Worm (Caenorhabditis elegans): Measurements from ENCODE around the gene cut-6.
A peak's percentile ranks its signal among the peaks of the same experiment; 100 is the strongest.

The cut-6 gene

DNA sequence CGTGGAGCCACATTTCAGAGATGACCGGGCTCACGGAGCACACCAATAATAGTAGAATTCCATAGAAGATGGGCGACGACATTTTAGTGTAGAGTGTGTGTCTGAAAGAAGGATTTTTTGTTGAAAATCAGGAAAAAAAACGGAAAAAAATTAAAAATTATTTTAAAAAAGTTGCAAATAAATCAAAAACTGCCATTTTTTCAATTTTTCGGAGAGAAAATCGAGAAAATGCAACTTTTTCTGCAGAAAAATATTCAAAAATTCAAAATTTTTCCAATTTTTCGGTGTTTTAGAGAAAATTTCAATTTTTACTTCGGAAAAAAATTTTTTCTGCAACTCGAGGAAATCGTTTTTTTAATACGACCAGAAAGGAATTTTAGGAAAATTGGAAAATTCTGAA lies 31.2 kb upstream of the cut-6 start, which contains the start of gene C44B9.3:
C44B9.3 (minus strand) TSS at position 101 of the 400 bp plus-strand sequence.
- no peak for TF ChIP-seq ama-1 (optimal IDR thresholded peaks at IDR 0.05)
- no peak for TF ChIP-seq nhr-23 (tag; optimal IDR thresholded peaks at IDR 0.05)
- TF ChIP-seq egl-27 (tag; optimal IDR thresholded peaks at IDR 0.05), result no peak
- TF ChIP-seq aly-2 (tag; optimal IDR thresholded peaks at IDR 0.05), result no peak
- no peak for TF ChIP-seq ZK546.5 (tag; optimal IDR thresholded peaks at IDR 0.05)

DNA sequence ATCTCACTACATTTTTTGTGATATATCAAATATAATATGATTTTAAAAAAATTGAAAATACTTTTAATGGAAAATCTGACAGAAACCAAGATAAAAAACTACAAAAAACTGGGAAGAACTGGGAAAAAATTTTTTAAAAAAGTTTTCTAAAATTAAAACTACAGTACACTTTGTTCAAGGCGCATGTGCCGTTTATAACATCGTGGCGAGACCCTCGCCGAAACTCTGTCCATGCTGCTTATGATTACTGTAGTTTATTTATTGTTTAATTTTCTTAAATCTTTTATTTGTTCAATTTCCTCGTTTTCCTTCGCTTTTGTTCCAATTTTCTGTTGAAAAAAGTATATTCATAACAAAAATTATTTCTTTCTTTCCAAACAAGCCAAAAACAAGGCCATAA lies 29.8 kb upstream of the cut-6 start, which contains the start of gene athp-1:
athp-1 (plus strand) TSS at position 305 of the 400 bp plus-strand sequence.
- TF ChIP-seq nhr-67 (tag; optimal IDR thresholded peaks at IDR 0.05), result no peak
- TF ChIP-seq ceh-28 (tag; optimal IDR thresholded peaks at IDR 0.05), result no peak
- no peak for TF ChIP-seq nhr-237 (tag; optimal IDR thresholded peaks at IDR 0.05)
- no peak for TF ChIP-seq nhr-28 (tag; optimal IDR thresholded peaks at IDR 0.05)

DNA sequence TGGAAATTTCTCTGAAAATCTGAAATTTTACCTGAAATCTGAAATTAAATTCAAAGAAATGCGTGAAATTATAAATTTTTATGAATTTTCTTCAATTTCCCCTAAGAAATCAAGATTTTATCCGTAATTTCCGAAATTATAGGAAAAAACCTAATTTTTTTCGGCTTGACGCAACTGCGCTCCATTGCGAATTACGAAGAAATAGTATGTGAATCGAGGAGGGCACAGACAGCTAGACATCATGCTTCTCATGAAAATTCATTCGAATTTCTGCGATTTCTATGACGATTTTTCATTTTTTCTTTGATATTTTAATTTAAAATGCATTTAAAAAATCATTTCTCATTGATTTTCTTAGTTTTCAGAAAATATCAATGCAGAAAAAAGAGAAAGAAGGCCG lies 29.3 kb upstream of the cut-6 start:
- TF ChIP-seq ceh-16 (tag; optimal IDR thresholded peaks at IDR 0.05) (no peak), nhr-11 (tag; optimal IDR thresholded peaks at IDR 0.05) (no peak), fkh-2 (tag; optimal IDR thresholded peaks at IDR 0.05) (no peak), nfya-1 (tag; optimal IDR thresholded peaks at IDR 0.05; ENCODE audit: insufficient read depth) (peak; percentile 77), nhr-25 (tag; optimal IDR thresholded peaks at IDR 0.05) (peak; percentile 28), ceh-28 (tag; optimal IDR thresholded peaks at IDR 0.05) (no peak), fkh-10 (GFP tag; optimal IDR thresholded peaks at IDR 0.05) (no peak), ceh-82 (tag; optimal IDR thresholded peaks at IDR 0.05) (no peak), lin-15B (tag; optimal IDR thresholded peaks at IDR 0.05) (peak; percentile 90), nhr-43 (tag; optimal IDR thresholded peaks at IDR 0.05; ENCODE audit: poor library complexity, severe bottlenecking) (no peak), egl-27 (tag; optimal IDR thresholded peaks at IDR 0.05) (no peak), hmg-11 (tag; optimal IDR thresholded peaks at IDR 0.05) (peak; percentile 43), tbx-2 (tag; optimal IDR thresholded peaks at IDR 0.05) (no peak), ama-1 (optimal IDR thresholded peaks at IDR 0.05) (no peak), ZK546.5 (tag; optimal IDR thresholded peaks at IDR 0.05) (no peak), nhr-23 (tag; optimal IDR thresholded peaks at IDR 0.05) (peak; percentile 59), elt-1 (tag; optimal IDR thresholded peaks at IDR 0.05) (no peak), snpc-4 (tag; optimal IDR thresholded peaks at IDR 0.05) (peak; percentile 46), daf-12 (tag; optimal IDR thresholded peaks at IDR 0.05) (no peak), elt-2 (tag; optimal IDR thresholded peaks at IDR 0.05) (no peak), pqm-1 (tag; optimal IDR thresholded peaks at IDR 0.05) (peak; percentile 5), ztf-4 (tag; optimal IDR thresholded peaks at IDR 0.05) (no peak), egl-5 (tag; optimal IDR thresholded peaks at IDR 0.05) (peak; percentile 40), pha-4 (tag; optimal IDR thresholded peaks at IDR 0.05) (peak; percentile 78), fos-1 (tag; optimal IDR thresholded peaks at IDR 0.05) (no peak), sea-2 (GFP tag; optimal IDR thresholded peaks at IDR 0.05) (no peak), lin-39 (tag; optimal IDR thresholded peaks at IDR 0.05) (peak; percentile 3), ztf-11 (tag; optimal IDR thresholded peaks at IDR 0.05) (no peak), R02D3.7 (tag; optimal IDR thresholded peaks at IDR 0.05) (peak; percentile 6)

DNA sequence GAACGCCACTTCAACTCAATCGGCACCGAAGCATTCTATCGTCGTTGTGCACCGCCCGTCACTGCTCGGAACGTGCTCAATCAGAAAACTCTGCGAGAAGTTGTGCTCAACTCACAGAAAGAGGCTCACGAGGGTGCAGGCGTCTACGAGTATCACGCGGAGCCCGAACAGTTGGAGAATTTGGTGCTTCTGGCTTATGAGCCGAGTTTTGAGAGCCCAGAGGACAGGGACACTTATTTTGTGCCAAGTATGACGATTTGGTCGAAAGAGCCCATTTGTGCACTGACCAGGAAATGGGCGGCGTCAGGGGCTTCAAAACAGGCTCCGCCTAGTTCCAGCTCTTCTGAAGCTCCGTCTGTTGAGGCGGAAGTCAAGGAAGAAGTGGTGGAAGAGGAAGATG lies 22.4 kb upstream of the cut-6 start:
- TF ChIP-seq egl-5 (tag; optimal IDR thresholded peaks at IDR 0.05) (no peak), mdl-1 (tag; optimal IDR thresholded peaks at IDR 0.05) (no peak), ztf-11 (tag; optimal IDR thresholded peaks at IDR 0.05) (no peak)

DNA sequence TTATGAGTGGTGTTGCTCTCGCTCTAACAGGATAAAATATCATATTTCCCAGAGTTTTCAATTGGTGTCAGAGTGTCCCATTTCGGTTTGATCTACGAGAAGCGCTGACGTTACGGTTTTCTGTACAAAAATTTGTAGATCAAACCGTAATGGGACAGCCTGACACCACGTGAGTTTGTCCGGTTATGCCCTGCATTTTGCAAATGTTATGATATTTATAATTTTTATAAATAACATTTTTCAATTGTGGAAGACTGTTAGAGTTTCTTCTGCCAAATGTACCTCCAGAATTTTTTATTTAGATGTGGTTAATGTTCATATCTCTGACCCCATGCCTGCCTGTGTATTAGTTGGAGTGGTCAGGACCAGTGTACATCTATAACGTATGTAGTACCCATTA lies 17.0 kb upstream of the cut-6 start, which contains the start of gene fbxb-87:
fbxb-87 (plus strand) TSS at position 301 of the 400 bp plus-strand sequence.
- TF ChIP-seq nfya-1 (tag; optimal IDR thresholded peaks at IDR 0.05; ENCODE audit: insufficient read depth) (no peak), nhr-237 (tag; optimal IDR thresholded peaks at IDR 0.05) (no peak), lsy-12 (tag; optimal IDR thresholded peaks at IDR 0.05) (no peak), fos-1 (tag; optimal IDR thresholded peaks at IDR 0.05) (no peak), nhr-11 (tag; optimal IDR thresholded peaks at IDR 0.05) (no peak), sea-2 (GFP tag; optimal IDR thresholded peaks at IDR 0.05) (no peak), jun-1 (tag; optimal IDR thresholded peaks at IDR 0.05) (no peak), ztf-4 (tag; optimal IDR thresholded peaks at IDR 0.05) (no peak)
